Worm (Caenorhabditis elegans) whole organism, L1 larva: ENCODE measurements around the gene F42A10.5.

ENCODE experiments used
- C34B4.2 ChIP-seq: sonication (generic microtip); optimal IDR thresholded peaks from 2 replicates; lab custom pipeline; 2017; ENCODE audit warnings: mild to moderate bottlenecking, missing genetic modification characterization, missing compliant biosample characterization
- F16B12.6 ChIP-seq: fragments of 150-350 bp; optimal IDR thresholded peaks from 2 replicates; lab custom pipeline; 2014; ENCODE audit warnings: missing biosample characterization, missing genetic modification characterization
- Y116A8C.19 ChIP-seq: sonication (generic microtip); optimal IDR thresholded peaks from 2 replicates; lab custom pipeline; 2016; ENCODE audit warnings: missing compliant biosample characterization, missing genetic modification characterization, borderline replicate concordance
- aly-2 ChIP-seq: fragments of 150-350 bp; optimal IDR thresholded peaks from 2 replicates; lab custom pipeline; 2014; ENCODE audit warnings: missing biosample characterization, missing genetic modification characterization
- ceh-82 ChIP-seq, 3 experiments: fragments of 150-350 bp in 1 of 3; sonication (generic microtip) in 2 of 3; optimal IDR thresholded peaks; 2 replicates each; lab custom pipeline; 2014 to 2017; ENCODE audit warnings: missing biosample characterization in 3 of 3, missing genetic modification characterization in 3 of 3
- ceh-88 ChIP-seq: fragments of 200-800 bp; sonication (Bioruptor generic); IDR thresholded peaks from 2 replicates; pipeline ENCODE4 v1.3.6; 2022; ENCODE audit warnings: missing genetic modification characterization, missing compliant biosample characterization
- ces-1 ChIP-seq: fragments of 150-350 bp; optimal IDR thresholded peaks from 2 replicates; lab custom pipeline; 2014; ENCODE audit warnings: missing biosample characterization, missing genetic modification reagents, missing genetic modification characterization
- dpl-1 ChIP-seq, 3 experiments: fragments of 150-350 bp in 2 of 3; sonication (generic microtip) in 1 of 3; optimal IDR thresholded peaks; 2 replicates each; lab custom pipeline; 2014 to 2017; ENCODE audit warnings: missing biosample characterization in 3 of 3, missing genetic modification characterization in 3 of 3, missing genetic modification reagents in 3 of 3
- dsc-1 ChIP-seq: sonication (generic microtip); optimal IDR thresholded peaks from 2 replicates; lab custom pipeline; 2016; ENCODE audit warnings: mild to moderate bottlenecking, missing genetic modification characterization, missing compliant biosample characterization
- efl-1 ChIP-seq, 4 experiments: fragments of 150-350 bp; optimal IDR thresholded peaks in 3 of 4; peaks in 1 of 4; 1 replicate in 1 of 4; 2 replicates in 3 of 4; lab custom pipeline; 2014; ENCODE audit warnings: missing biosample characterization in 2 of 4, missing genetic modification characterization in 2 of 4, missing genetic modification reagents in 2 of 4
- efl-3 ChIP-seq: fragments of 200-800 bp; sonication (Bioruptor generic); optimal IDR thresholded peaks from 2 replicates; lab custom pipeline; 2018; ENCODE audit warnings: mild to moderate bottlenecking, missing genetic modification characterization, missing compliant biosample characterization
- egl-27 ChIP-seq, 2 experiments: fragments of 150-350 bp in 1 of 2; sonication (generic microtip); optimal IDR thresholded peaks; 3 replicates each; lab custom pipeline; 2017 to 2018; ENCODE audit warnings: missing biosample characterization in 2 of 2, missing genetic modification characterization in 2 of 2, missing genetic modification reagents in 2 of 2
- elt-2 ChIP-seq: sonication (generic microtip); optimal IDR thresholded peaks from 2 replicates; lab custom pipeline; 2016; ENCODE audit warnings: missing genetic modification characterization, mild to moderate bottlenecking, inconsistent platforms, missing compliant biosample characterization, missing genetic modification reagents
- fkh-10 ChIP-seq: sonication (generic microtip); optimal IDR thresholded peaks from 2 replicates; lab custom pipeline; 2017; ENCODE audit warnings: missing biosample characterization, missing genetic modification reagents, missing genetic modification characterization
- fkh-4 ChIP-seq: sonication (generic microtip); optimal IDR thresholded peaks from 2 replicates; lab custom pipeline; 2016; ENCODE audit warnings: missing compliant biosample characterization, missing genetic modification characterization, borderline replicate concordance
- fkh-8 ChIP-seq: sonication (generic microtip); optimal IDR thresholded peaks from 2 replicates; lab custom pipeline; 2016; ENCODE audit warnings: mild to moderate bottlenecking, missing genetic modification characterization, missing compliant biosample characterization
- hlh-17 ChIP-seq: fragments of 200-800 bp; sonication (Bioruptor generic); optimal IDR thresholded peaks from 2 replicates; lab custom pipeline; 2018; ENCODE audit warnings: missing genetic modification characterization, mild to moderate bottlenecking, missing compliant biosample characterization, moderate library complexity, borderline replicate concordance
- hpl-2 ChIP-seq: fragments of 150-350 bp; optimal IDR thresholded peaks from 2 replicates; lab custom pipeline; 2014; ENCODE audit warnings: missing biosample characterization, missing genetic modification reagents, missing genetic modification characterization
- irx-1 ChIP-seq: sonication (generic microtip); optimal IDR thresholded peaks from 2 replicates; lab custom pipeline; 2016; ENCODE audit warnings: missing genetic modification characterization, missing compliant biosample characterization
- isw-1 ChIP-seq: fragments of 200-800 bp; sonication (Bioruptor generic); IDR thresholded peaks from 2 replicates; pipeline ENCODE4 v1.3.6; 2022; ENCODE audit warnings: missing genetic modification characterization, missing compliant biosample characterization
- jun-1 ChIP-seq: fragments of 150-350 bp; optimal IDR thresholded peaks from 2 replicates; lab custom pipeline; 2014; ENCODE audit warnings: missing biosample characterization, missing genetic modification reagents, missing genetic modification characterization
- lin-15B ChIP-seq: fragments of 150-350 bp; sonication (generic microtip); optimal IDR thresholded peaks from 3 replicates; lab custom pipeline; 2014; ENCODE audit warnings: missing biosample characterization, missing genetic modification characterization
- lir-3 ChIP-seq: sonication (generic microtip); optimal IDR thresholded peaks from 2 replicates; lab custom pipeline; 2016; ENCODE audit warnings: mild to moderate bottlenecking, missing genetic modification characterization, moderate library complexity, missing compliant biosample characterization; ENCODE audit not compliant: poor library complexity
- mab-9 ChIP-seq: fragments of 200-800 bp; sonication (Bioruptor generic); IDR thresholded peaks from 2 replicates; pipeline ENCODE4 v1.3.6; 2022; ENCODE audit warnings: missing genetic modification reagents, missing genetic modification characterization, missing compliant biosample characterization
- mdl-1 ChIP-seq, 2 experiments: fragments of 150-350 bp; optimal IDR thresholded peaks; 2 replicates each; lab custom pipeline; 2014 to 2017; ENCODE audit warnings: missing biosample characterization in 2 of 2, missing genetic modification characterization in 2 of 2, inconsistent platforms in 1 of 2
- mef-2 ChIP-seq: fragments of 150-350 bp; optimal IDR thresholded peaks from 2 replicates; lab custom pipeline; 2014; ENCODE audit warnings: missing biosample characterization, missing genetic modification characterization
- nhr-11 ChIP-seq: fragments of 150-350 bp; optimal IDR thresholded peaks from 2 replicates; lab custom pipeline; 2014; ENCODE audit warnings: missing biosample characterization, missing genetic modification characterization
- nhr-12 ChIP-seq: sonication (generic microtip); optimal IDR thresholded peaks from 2 replicates; lab custom pipeline; 2017; ENCODE audit warnings: missing biosample characterization, missing genetic modification characterization
- nhr-19 ChIP-seq: fragments of 200-800 bp; sonication (Bioruptor generic); conservative IDR thresholded peaks from 2 replicates; pipeline ENCODE4 v1.3.6; 2022; ENCODE audit warnings: missing genetic modification characterization, missing compliant biosample characterization
- nhr-237 ChIP-seq: fragments of 150-350 bp; optimal IDR thresholded peaks from 2 replicates; lab custom pipeline; 2014; ENCODE audit warnings: missing biosample characterization, missing genetic modification characterization
- nhr-28 ChIP-seq: fragments of 150-350 bp; optimal IDR thresholded peaks from 2 replicates; lab custom pipeline; 2014; ENCODE audit warnings: missing biosample characterization, missing genetic modification characterization
- nhr-77 ChIP-seq: fragments of 150-350 bp; optimal IDR thresholded peaks from 2 replicates; lab custom pipeline; 2014; ENCODE audit warnings: missing biosample characterization, missing genetic modification characterization
- nhr-84 ChIP-seq: sonication (generic microtip); optimal IDR thresholded peaks from 2 replicates; lab custom pipeline; 2017; ENCODE audit warnings: missing biosample characterization, missing genetic modification characterization
- pag-3 ChIP-seq: sonication (generic microtip); optimal IDR thresholded peaks from 2 replicates; lab custom pipeline; 2017; ENCODE audit warnings: missing genetic modification characterization, mild to moderate bottlenecking, missing compliant biosample characterization, antibody characterized with exemption, borderline replicate concordance; ENCODE audit not compliant: insufficient read depth
- pqm-1 ChIP-seq: sonication (generic microtip); optimal IDR thresholded peaks from 3 replicates; lab custom pipeline; 2017; ENCODE audit warnings: missing biosample characterization, missing genetic modification characterization
- rnt-1 ChIP-seq: sonication (generic microtip); optimal IDR thresholded peaks from 2 replicates; lab custom pipeline; 2016; ENCODE audit warnings: mild to moderate bottlenecking, missing genetic modification characterization, moderate library complexity, missing compliant biosample characterization
- snpc-4 ChIP-seq: fragments of 150-350 bp; optimal IDR thresholded peaks from 2 replicates; lab custom pipeline; 2014; ENCODE audit warnings: missing biosample characterization, missing genetic modification characterization
- sox-4 ChIP-seq: sonication (generic microtip); optimal IDR thresholded peaks from 2 replicates; lab custom pipeline; 2016; ENCODE audit warnings: missing genetic modification characterization, missing compliant biosample characterization
- sptf-1 ChIP-seq: fragments of 150-350 bp; optimal IDR thresholded peaks from 2 replicates; lab custom pipeline; 2014; ENCODE audit warnings: missing biosample characterization, missing genetic modification characterization
- unc-62 ChIP-seq: fragments of 150-350 bp; optimal IDR thresholded peaks from 2 replicates; lab custom pipeline; 2014; ENCODE audit warnings: missing biosample characterization, missing genetic modification reagents, missing genetic modification characterization
- unc-98 ChIP-seq: fragments of 200-800 bp; sonication (Bioruptor generic); IDR thresholded peaks from 2 replicates; pipeline ENCODE4 v1.3.6; 2022; ENCODE audit warnings: missing genetic modification characterization, missing compliant biosample characterization
- xbp-1 ChIP-seq: sonication (generic microtip); optimal IDR thresholded peaks from 2 replicates; lab custom pipeline; 2016; ENCODE audit warnings: missing genetic modification characterization, missing compliant biosample characterization
- zip-4 ChIP-seq: fragments of 200-800 bp; sonication (Bioruptor generic); optimal IDR thresholded peaks from 2 replicates; lab custom pipeline; 2018; ENCODE audit warnings: mild to moderate bottlenecking, missing genetic modification characterization, moderate library complexity, missing compliant biosample characterization
- ztf-4 ChIP-seq: fragments of 150-350 bp; optimal IDR thresholded peaks from 2 replicates; lab custom pipeline; 2014; ENCODE audit warnings: missing biosample characterization, missing genetic modification characterization

Gene F42A10.5

DNA sequence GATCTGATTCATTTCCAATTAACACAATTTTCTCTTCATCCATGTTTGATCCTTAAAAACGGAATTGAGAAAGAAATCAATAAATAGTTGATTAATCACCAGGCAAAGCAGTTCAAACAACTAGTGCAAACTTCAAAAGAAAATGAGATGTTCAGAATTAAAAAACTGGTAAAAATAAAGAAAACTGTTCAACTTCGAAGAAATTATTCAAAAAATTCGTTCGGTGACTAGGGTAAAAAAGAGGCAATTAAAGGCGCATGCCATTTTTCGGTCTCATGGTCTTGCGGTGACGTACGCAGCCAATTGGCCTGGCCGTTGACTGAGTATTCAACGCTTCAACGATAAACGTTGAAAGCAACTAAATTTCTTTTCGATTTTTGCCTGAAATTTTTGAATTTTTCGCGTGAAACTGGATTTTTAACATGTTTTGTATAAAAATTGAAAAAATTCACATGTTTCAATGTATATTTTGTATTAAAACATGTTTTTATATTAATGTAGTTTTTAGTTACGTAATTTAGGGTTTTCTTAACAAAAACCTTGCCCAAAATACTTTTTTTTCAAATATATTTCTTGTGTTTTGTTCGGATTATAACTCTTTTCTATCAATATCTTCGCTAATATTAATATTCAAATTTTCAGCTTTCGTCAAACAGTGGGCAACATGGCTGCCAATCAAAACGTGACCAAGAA lies 33.0 kb upstream of the F42A10.5 start, which contains the start of the genes sna-3 and rps-3 (continued):
- TF ChIP-seq aly-2 (peak; percentile 29), sptf-1 (tag; lab: Kevin White, UChicago) (no peak), nhr-28 (tag; lab: Kevin White, UChicago) (no peak), efl-1 (optimal IDR thresholded peaks at IDR 0.05; lab: Kevin White, UChicago) (peak; percentile 82 to 88), efl-1 (GFP tag; optimal IDR thresholded peaks at IDR 0.05 in 1 of 2; lab: Kevin White, UChicago) (peak; percentile 73 to 96), rnt-1 (peak; percentile 85), fkh-4 (tag; lab: Kevin White, UChicago) (no peak), dpl-1 (GFP tag; optimal IDR thresholded peaks at IDR 0.05; lab: Kevin White, UChicago) (peak; percentile 70 to 80 (median 78)), xbp-1 (tag; lab: Kevin White, UChicago) (peak; percentile 74), dsc-1 (tag; lab: Kevin White, UChicago) (peak; percentile 44), mef-2 (no peak), elt-2 (tag; lab: Kevin White, UChicago) (no peak), ces-1 (GFP tag; lab: Kevin White, UChicago) (no peak), hlh-17 (GFP tag; lab: Kevin White, UChicago) (no peak), nhr-19 (GFP tag; lab: Robert Waterston, UW) (peak; percentile 76), zip-4 (no peak), mdl-1 (tag; optimal IDR thresholded peaks at IDR 0.05; lab: Kevin White, UChicago) (peak in 1 of 2 experiments; percentile 69), C34B4.2 (tag; lab: Kevin White, UChicago) (no peak), F16B12.6 (peak; percentile 54), nhr-11 (tag; lab: Kevin White, UChicago) (no peak), fkh-10 (GFP tag; lab: Kevin White, UChicago) (no peak), egl-27 (tag; optimal IDR thresholded peaks at IDR 0.05; lab: Kevin White, UChicago) (no peak), ztf-4 (tag; lab: Kevin White, UChicago) (peak; percentile 7), nhr-12 (tag; lab: Kevin White, UChicago) (no peak), lin-15B (tag; lab: Kevin White, UChicago) (peak; percentile 68), irx-1 (peak; percentile 40), hpl-2 (GFP tag; lab: Kevin White, UChicago) (peak; percentile 27), nhr-77 (tag; lab: Kevin White, UChicago) (peak; percentile 70), pqm-1 (tag; lab: Kevin White, UChicago) (no peak), mab-9 (GFP tag; lab: Robert Waterston, UW) (no peak), Y116A8C.19 (tag; lab: Kevin White, UChicago) (no peak), sox-4 (no peak), nhr-84 (no peak)

DNA sequence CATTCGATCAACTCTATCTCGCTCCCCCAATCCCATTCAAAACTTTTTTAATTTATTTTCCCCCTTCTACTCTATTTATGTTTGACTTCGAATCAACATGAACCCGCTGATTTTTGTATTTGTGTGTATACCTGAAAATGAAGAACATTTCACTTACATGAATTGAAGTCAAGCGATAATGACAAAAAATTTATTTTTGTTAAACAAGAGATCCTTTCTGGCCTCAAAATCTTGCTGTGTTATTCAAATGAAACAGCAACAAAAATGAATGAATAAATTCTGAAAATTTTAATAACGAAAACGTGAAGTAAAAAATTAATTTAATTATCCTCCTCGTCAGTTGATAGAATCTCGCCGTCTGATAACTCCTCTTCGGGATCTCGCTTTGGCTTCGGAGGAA lies 29.2 kb upstream of the F42A10.5 start:
- TF ChIP-seq aly-2: peak; percentile 12
- TF ChIP-seq efl-3 (GFP tag; lab: Kevin White, UChicago): no peak
- TF ChIP-seq ztf-4 (tag; lab: Kevin White, UChicago): no peak
- no peak for TF ChIP-seq efl-1 (optimal IDR thresholded peaks at IDR 0.05; lab: Kevin White, UChicago)
- peak in 1 of 2 experiments; percentile 38 for TF ChIP-seq efl-1 (GFP tag; optimal IDR thresholded peaks at IDR 0.05 in 1 of 2; lab: Kevin White, UChicago)
- no peak for TF ChIP-seq ceh-82 (tag; optimal IDR thresholded peaks at IDR 0.05; lab: Kevin White, UChicago)
- no peak for TF ChIP-seq hpl-2 (GFP tag; lab: Kevin White, UChicago)
- TF ChIP-seq unc-62 (GFP tag; lab: Kevin White, UChicago): no peak

DNA sequence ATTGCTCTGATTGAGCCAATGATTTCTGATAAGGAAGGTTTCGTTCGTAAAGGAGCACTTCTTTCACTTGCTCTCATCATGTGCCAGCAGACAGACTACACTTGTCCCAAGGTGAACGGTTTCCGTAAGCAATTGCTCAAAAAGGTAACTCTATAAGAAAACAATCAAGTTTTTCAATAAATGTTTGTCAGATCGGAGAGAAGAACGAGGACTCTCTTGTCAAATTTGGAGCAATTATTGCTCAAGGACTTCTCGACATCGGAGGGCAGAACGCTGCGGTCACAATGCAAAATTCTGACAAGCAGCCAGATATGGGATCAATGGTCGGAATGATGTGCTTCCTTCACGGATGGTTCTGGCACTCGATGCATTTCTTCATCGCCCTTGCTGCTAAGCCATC lies 28.0 kb upstream of the F42A10.5 start:
- no peak for TF ChIP-seq unc-98 (GFP tag; lab: Robert Waterston, UW)
- TF ChIP-seq pag-3: no peak
- no peak for TF ChIP-seq lir-3 (tag; lab: Kevin White, UChicago)
- TF ChIP-seq ceh-88: no peak
- TF ChIP-seq snpc-4: no peak
- no peak for TF ChIP-seq fkh-8
- no peak for TF ChIP-seq isw-1 (GFP tag; lab: Robert Waterston, UW)
- no peak for TF ChIP-seq ceh-82 (tag; optimal IDR thresholded peaks at IDR 0.05; lab: Kevin White, UChicago)
- no peak for TF ChIP-seq jun-1 (tag; lab: Kevin White, UChicago)
- TF ChIP-seq nhr-237 (tag; lab: Kevin White, UChicago): no peak
- TF ChIP-seq, all 84 proteins: peak for 0
